Fruit fly (Drosophila melanogaster) whole organism, embryonic: Measurements from ENCODE around the gene CG32645.

Experiments
- CG11695 ChIP-seq: fragments of 200-800 bp; sonication (Bioruptor generic); IDR thresholded peaks from 3 replicates; pipeline ENCODE4 v1.3.6; 2022; ENCODE audit warnings: missing biosample characterization, missing genetic modification characterization
- CG12942 ChIP-seq: fragments of 200-800 bp; sonication (Bioruptor generic); optimal IDR thresholded peaks from 3 replicates; lab custom pipeline; 2016; ENCODE audit warnings: missing biosample characterization, missing genetic modification characterization
- CG13424 ChIP-seq: fragments of 200-800 bp; sonication (Bioruptor generic); optimal IDR thresholded peaks from 2 replicates; lab custom pipeline; 2019; ENCODE audit warnings: missing biosample characterization, mild to moderate bottlenecking, missing genetic modification characterization, moderate library complexity
- CG13894 ChIP-seq: fragments of 200-800 bp; sonication (Bioruptor generic); optimal IDR thresholded peaks from 3 replicates; lab custom pipeline; 2018; ENCODE audit warnings: missing biosample characterization, mild to moderate bottlenecking, missing genetic modification characterization, moderate library complexity
- CG14014 ChIP-seq: fragments of 200-800 bp; sonication (Bioruptor generic); IDR thresholded peaks from 2 replicates; pipeline ENCODE4 v1.3.6; 2022; ENCODE audit warnings: missing biosample characterization, missing genetic modification characterization
- CG14965 ChIP-seq: fragments of 200-800 bp; sonication (Bioruptor generic); optimal IDR thresholded peaks from 2 replicates; lab custom pipeline; 2016; ENCODE audit warnings: missing biosample characterization, missing genetic modification characterization, borderline replicate concordance
- CG15514 ChIP-seq: fragments of 200-800 bp; sonication (Bioruptor generic); optimal IDR thresholded peaks from 3 replicates; lab custom pipeline; 2017; ENCODE audit warnings: missing biosample characterization, missing genetic modification characterization, mild to moderate bottlenecking, moderate library complexity, missing genetic modification reagents
- CG2712 ChIP-seq: fragments of 200-800 bp; optimal IDR thresholded peaks from 3 replicates; lab custom pipeline; 2019; ENCODE audit warnings: missing biosample characterization, mild to moderate bottlenecking, missing genetic modification characterization, moderate library complexity
- CG30431 ChIP-seq: fragments of 200-800 bp; sonication (Bioruptor generic); optimal IDR thresholded peaks from 2 replicates; lab custom pipeline; 2017; ENCODE audit warnings: missing biosample characterization, missing genetic modification characterization
- CG3065 ChIP-seq: fragments of 200-800 bp; sonication (Bioruptor generic); optimal IDR thresholded peaks from 2 replicates; lab custom pipeline; 2016; ENCODE audit warnings: missing biosample characterization, missing genetic modification characterization
- CG34224 ChIP-seq: fragments of 200-800 bp; sonication (Bioruptor generic); IDR thresholded peaks from 3 replicates; pipeline ENCODE4 v1.3.6; 2022; ENCODE audit warnings: missing biosample characterization, missing genetic modification characterization; ENCODE audit not compliant: partially characterized antibody
- CG3838 ChIP-seq: fragments of 200-800 bp; sonication (Bioruptor generic); optimal IDR thresholded peaks from 3 replicates; lab custom pipeline; 2016; ENCODE audit warnings: missing biosample characterization, missing genetic modification characterization
- CG3995 ChIP-seq: fragments of 200-800 bp; sonication (Bioruptor generic); optimal IDR thresholded peaks from 3 replicates; lab custom pipeline; 2016; ENCODE audit warnings: missing biosample characterization, missing genetic modification characterization
- CG4820 ChIP-seq: fragments of 200-800 bp; sonication (Bioruptor generic); optimal IDR thresholded peaks from 3 replicates; lab custom pipeline; 2016; ENCODE audit warnings: missing biosample characterization, missing genetic modification characterization
- CG7786 ChIP-seq: fragments of 200-800 bp; sonication (Bioruptor generic); optimal IDR thresholded peaks from 2 replicates; lab custom pipeline; 2016; ENCODE audit warnings: missing biosample characterization, missing genetic modification characterization
- CG9727 ChIP-seq: fragments of 200-800 bp; sonication (Bioruptor generic); optimal IDR thresholded peaks from 3 replicates; lab custom pipeline; 2017; ENCODE audit warnings: missing biosample characterization, mild to moderate bottlenecking, missing genetic modification characterization
- CHES-1-like ChIP-seq: fragments of 200-800 bp; sonication (Bioruptor generic); optimal IDR thresholded peaks from 2 replicates; lab custom pipeline; 2016; ENCODE audit warnings: missing biosample characterization, missing genetic modification characterization
- Dp ChIP-seq: fragments of 200-800 bp; sonication (Bioruptor generic); optimal IDR thresholded peaks from 2 replicates; lab custom pipeline; 2018; ENCODE audit warnings: missing biosample characterization, mild to moderate bottlenecking, missing genetic modification characterization, moderate library complexity
- Drgx ChIP-seq: fragments of 200-800 bp; sonication (Bioruptor generic); IDR thresholded peaks from 2 replicates; pipeline ENCODE4 v1.3.6; 2022; ENCODE audit warnings: missing biosample characterization, missing genetic modification characterization
- E2f1 ChIP-seq: fragments of 200-800 bp; sonication (Bioruptor generic); IDR thresholded peaks from 2 replicates; pipeline ENCODE4 v1.3.6; 2022; ENCODE audit warnings: missing biosample characterization, missing genetic modification characterization
- ERR ChIP-seq: fragments of 200-800 bp; sonication (Bioruptor generic); optimal IDR thresholded peaks from 2 replicates; lab custom pipeline; 2016; ENCODE audit warnings: missing biosample characterization, missing genetic modification characterization
- Gsc ChIP-seq: fragments of 200-800 bp; sonication (Bioruptor generic); IDR thresholded peaks from 2 replicates; pipeline ENCODE4 v1.3.6; 2022; ENCODE audit warnings: missing biosample characterization, missing genetic modification characterization
- Hr3 ChIP-seq: fragments of 200-800 bp; sonication (Bioruptor generic); optimal IDR thresholded peaks from 3 replicates; lab custom pipeline; 2016; ENCODE audit warnings: missing biosample characterization, missing genetic modification characterization
- Hr78 ChIP-seq, 2 experiments: fragments of 200-800 bp in 1 of 2; fragments of >200 bp in 1 of 2; sonication (Bioruptor generic) in 1 of 2; optimal IDR thresholded peaks; 2 replicates each; lab custom pipeline; 2017 to 2019; ENCODE audit warnings: missing biosample characterization in 2 of 2, missing genetic modification characterization in 2 of 2, mild to moderate bottlenecking in 1 of 2, moderate library complexity in 1 of 2
- Kr ChIP-seq: fragments of 200-800 bp; sonication (Bioruptor generic); optimal IDR thresholded peaks from 2 replicates; lab custom pipeline; 2017; ENCODE audit warnings: missing biosample characterization, mild to moderate bottlenecking, missing genetic modification characterization
- Mrtf ChIP-seq: fragments of 200-800 bp; sonication (Bioruptor generic); IDR thresholded peaks from 3 replicates; pipeline ENCODE4 v1.3.6; 2022; ENCODE audit warnings: missing biosample characterization, missing genetic modification characterization
- NC2α ChIP-seq: fragments of 200-800 bp; sonication (Bioruptor generic); optimal IDR thresholded peaks from 2 replicates; lab custom pipeline; 2016; ENCODE audit warnings: missing biosample characterization, missing genetic modification characterization
- NC2β ChIP-seq: fragments of 200-800 bp; sonication (Bioruptor generic); optimal IDR thresholded peaks from 2 replicates; lab custom pipeline; 2016; ENCODE audit warnings: missing biosample characterization, missing genetic modification characterization
- Six4 ChIP-seq: fragments of 200-800 bp; sonication (Bioruptor generic); optimal IDR thresholded peaks from 2 replicates; lab custom pipeline; 2016; ENCODE audit warnings: missing biosample characterization, missing genetic modification characterization
- Spps ChIP-seq: fragments of 200-800 bp; sonication (Bioruptor generic); optimal IDR thresholded peaks from 2 replicates; lab custom pipeline; 2018; ENCODE audit warnings: missing biosample characterization, mild to moderate bottlenecking, missing genetic modification characterization
- Ssrp ChIP-seq: fragments of 200-800 bp; sonication (Bioruptor generic); optimal IDR thresholded peaks from 2 replicates; lab custom pipeline; 2018; ENCODE audit warnings: missing biosample characterization, mild to moderate bottlenecking, missing genetic modification characterization, moderate library complexity
- TFAM ChIP-seq: fragments of 200-800 bp; sonication (Bioruptor generic); optimal IDR thresholded peaks from 2 replicates; lab custom pipeline; 2017; ENCODE audit warnings: missing biosample characterization, missing genetic modification characterization, inconsistent platforms
- ase ChIP-seq: fragments of 200-800 bp; sonication (Bioruptor generic); IDR thresholded peaks from 3 replicates; pipeline ENCODE4 v1.3.6; 2022; ENCODE audit warnings: missing biosample characterization, missing genetic modification characterization
- danr ChIP-seq: fragments of 200-800 bp; sonication (Bioruptor generic); IDR thresholded peaks from 2 replicates; pipeline ENCODE4 v1.3.6; 2022; ENCODE audit warnings: missing biosample characterization, missing genetic modification characterization
- dmrt11E ChIP-seq: fragments of 200-800 bp; sonication (Bioruptor generic); optimal IDR thresholded peaks from 3 replicates; lab custom pipeline; 2018; ENCODE audit warnings: missing biosample characterization, mild to moderate bottlenecking, missing genetic modification characterization, moderate library complexity
- dysf ChIP-seq: fragments of 200-800 bp; sonication (Bioruptor generic); IDR thresholded peaks from 3 replicates; pipeline ENCODE4 v1.3.6; 2022; ENCODE audit warnings: missing biosample characterization, missing genetic modification characterization
- ems ChIP-seq: fragments of 200-800 bp; sonication (Bioruptor generic); optimal IDR thresholded peaks from 3 replicates; lab custom pipeline; 2016; ENCODE audit warnings: missing biosample characterization, missing genetic modification characterization
- fd3F ChIP-seq: fragments of 200-800 bp; sonication (Bioruptor generic); optimal IDR thresholded peaks from 2 replicates; lab custom pipeline; 2018; ENCODE audit warnings: missing biosample characterization, mild to moderate bottlenecking, missing genetic modification characterization, moderate library complexity
- gce ChIP-seq: fragments of 200-800 bp; sonication (Bioruptor generic); IDR thresholded peaks from 3 replicates; pipeline ENCODE4 v1.3.6; 2022; ENCODE audit warnings: missing biosample characterization, missing genetic modification characterization
- grau ChIP-seq: fragments of 200-800 bp; optimal IDR thresholded peaks from 3 replicates; lab custom pipeline; 2019; ENCODE audit warnings: missing biosample characterization, mild to moderate bottlenecking, missing genetic modification characterization, moderate library complexity
- lab ChIP-seq: fragments of 200-800 bp; sonication (Bioruptor generic); optimal IDR thresholded peaks from 3 replicates; lab custom pipeline; 2017; ENCODE audit warnings: missing biosample characterization, missing genetic modification characterization, mild to moderate bottlenecking, moderate library complexity, missing genetic modification reagents
- lola ChIP-seq, 3 experiments: fragments of >200 bp in 2 of 3; fragments of 200-800 bp in 1 of 3; sonication (Bioruptor generic) in 1 of 3; optimal IDR thresholded peaks; 2 replicates each; lab custom pipeline; 2017 to 2019; ENCODE audit warnings: missing biosample characterization in 3 of 3, missing genetic modification characterization in 3 of 3, mild to moderate bottlenecking in 1 of 3, moderate library complexity in 1 of 3
- maf-S ChIP-seq: fragments of 200-800 bp; sonication (Bioruptor generic); optimal IDR thresholded peaks from 2 replicates; lab custom pipeline; 2016; ENCODE audit warnings: missing biosample characterization, missing genetic modification characterization
- pan ChIP-seq, 4 experiments: fragments of >200 bp in 3 of 4; fragments of 200-800 bp in 1 of 4; sonication (Bioruptor generic) in 1 of 4; optimal IDR thresholded peaks in 3 of 4; IDR thresholded peaks in 1 of 4; 2 replicates each; pipeline versions ENCODE4 v1.3.6 to Lab custom; 2017 to 2022; ENCODE audit warnings: missing biosample characterization in 2 of 4, missing genetic modification characterization in 2 of 4, mixed read lengths in 1 of 4
- pho ChIP-seq: fragments of 200-800 bp; sonication (Bioruptor generic); optimal IDR thresholded peaks from 2 replicates; lab custom pipeline; 2016; ENCODE audit warnings: missing biosample characterization, missing genetic modification characterization
- slbo ChIP-seq: fragments of 200-800 bp; sonication (Bioruptor generic); IDR thresholded peaks from 2 replicates; pipeline ENCODE4 v1.3.6; 2022; ENCODE audit warnings: missing biosample characterization, missing genetic modification characterization
- stc ChIP-seq: fragments of 200-800 bp; sonication (Bioruptor generic); IDR thresholded peaks from 2 replicates; pipeline ENCODE4 v1.3.6; 2022; ENCODE audit warnings: missing biosample characterization, missing genetic modification characterization
- tll ChIP-seq, 2 experiments: fragments of 200-800 bp in 1 of 2; fragments of >200 bp in 1 of 2; sonication (Bioruptor generic) in 1 of 2; optimal IDR thresholded peaks; 2 replicates each; lab custom pipeline; 2017 to 2019; ENCODE audit warnings: missing biosample characterization in 2 of 2, missing genetic modification characterization in 2 of 2, mild to moderate bottlenecking in 1 of 2, moderate library complexity in 1 of 2
- unc-4 ChIP-seq: fragments of 200-800 bp; sonication (Bioruptor generic); IDR thresholded peaks from 2 replicates; pipeline ENCODE4 v1.3.6; 2022; ENCODE audit warnings: missing biosample characterization, missing genetic modification characterization; ENCODE audit not compliant: partially characterized antibody
- vnd ChIP-seq: fragments of 200-800 bp; sonication (Bioruptor generic); IDR thresholded peaks from 3 replicates; pipeline ENCODE4 v1.3.6; 2022; ENCODE audit warnings: missing biosample characterization, missing genetic modification characterization; ENCODE audit not compliant: partially characterized antibody

The CG32645 gene

dm6 chrX:13099919-13100318, 39.1 kb upstream of the CG32645 start (continued):
- peak; percentile 80 for TF ChIP-seq CG15514 (GFP tag; lab: Kevin White, UChicago)
- peak; percentile 93 for TF ChIP-seq lab (GFP tag; lab: Kevin White, UChicago)
- TF ChIP-seq Gsc (GFP tag; lab: Robert Waterston, UW) = peak; percentile 48; the same call in 1 of the 2 replicates
- TF ChIP-seq CG13424 (tag; lab: Kevin White, UChicago) = peak; percentile 89
- TF ChIP-seq NC2α (GFP tag; lab: Kevin White, UChicago) = no peak
- TF ChIP-seq CG11695 (GFP tag; lab: Robert Waterston, UW) = peak; percentile 90
- TF ChIP-seq Hr3 (GFP tag; lab: Kevin White, UChicago) = peak; percentile 67
- peak in 1 of 3 experiments; percentile 36 for TF ChIP-seq lola (GFP tag; optimal IDR thresholded peaks at IDR 0.05; lab: Kevin White, UChicago)
- TF ChIP-seq gce (GFP tag; lab: Robert Waterston, UW) = peak; percentile 77; the same call in 2 of the 3 replicates
- TF ChIP-seq CG4820 = peak; percentile 24
- TF ChIP-seq CHES-1-like = no peak
- TF ChIP-seq danr (GFP tag; lab: Robert Waterston, UW) = peak; percentile 52; the same call in 1 of the 2 replicates
- TF ChIP-seq tll (GFP tag; optimal IDR thresholded peaks at IDR 0.05; lab: Kevin White, UChicago) = no peak
- TF ChIP-seq pho (GFP tag; lab: Kevin White, UChicago) = peak; percentile 11
- peak; percentile 85 for TF ChIP-seq CG13894
- TF ChIP-seq ERR (GFP tag; lab: Kevin White, UChicago) = no peak
- no peak for TF ChIP-seq pan (optimal IDR thresholded peaks at IDR 0.05; lab: Kevin White, UChicago)
- TF ChIP-seq pan (GFP tag; optimal IDR thresholded peaks at IDR 0.05 in 1 of 2, IDR thresholded peaks at IDR 0.05 in 1 of 2) = peak in 1 of 2 experiments; percentile 93
- no peak for TF ChIP-seq vnd
- no peak for TF ChIP-seq Kr (GFP tag; lab: Kevin White, UChicago)
- peak; percentile 76 for TF ChIP-seq CG2712 (tag; lab: Kevin White, UChicago)
- TF ChIP-seq stc (GFP tag; lab: Robert Waterston, UW) = peak; percentile 81
- TF ChIP-seq dmrt11E (tag; lab: Kevin White, UChicago) = peak; percentile 45
- peak; percentile 57 for TF ChIP-seq Six4 (GFP tag; lab: Kevin White, UChicago)
- peak; percentile 70 for TF ChIP-seq CG9727
- TF ChIP-seq CG30431 (GFP tag; lab: Kevin White, UChicago) = peak; percentile 63
- peak; percentile 68 for TF ChIP-seq Ssrp (tag; lab: Kevin White, UChicago)
- peak; percentile 72 for TF ChIP-seq Drgx (GFP tag; lab: Robert Waterston, UW)
- TF ChIP-seq E2f1 (GFP tag; lab: Robert Waterston, UW) = peak; percentile 86
- no peak for TF ChIP-seq CG14965 (GFP tag; lab: Kevin White, UChicago)
- TF ChIP-seq Spps = peak; percentile 39
- TF ChIP-seq slbo (GFP tag; lab: Robert Waterston, UW) = peak; percentile 94
- peak; percentile 89; the same call in 2 of the 3 replicates for TF ChIP-seq ase (GFP tag; lab: Robert Waterston, UW)
- TF ChIP-seq TFAM = no peak
- no peak for TF ChIP-seq CG34224
- peak; percentile 88 for TF ChIP-seq grau (tag; lab: Kevin White, UChicago)
- peak; percentile 55 for TF ChIP-seq CG12942 (GFP tag; lab: Kevin White, UChicago)
- TF ChIP-seq NC2β = no peak
- TF ChIP-seq ems (GFP tag; lab: Kevin White, UChicago) = no peak
- no peak for TF ChIP-seq maf-S
- TF ChIP-seq Hr78 (GFP tag; optimal IDR thresholded peaks at IDR 0.05; lab: Kevin White, UChicago) = no peak
- TF ChIP-seq CG3995 (GFP tag; lab: Kevin White, UChicago) = no peak
- TF ChIP-seq CG14014 (GFP tag; lab: Robert Waterston, UW) = peak; percentile 92
- TF ChIP-seq Dp (GFP tag; lab: Kevin White, UChicago) = no peak
- TF ChIP-seq Mrtf (GFP tag; lab: Robert Waterston, UW) = peak; percentile 91
- peak; percentile 87 for TF ChIP-seq fd3F (GFP tag; lab: Kevin White, UChicago)
- TF ChIP-seq CG3838 (GFP tag; lab: Kevin White, UChicago) = no peak
- TF ChIP-seq unc-4 (GFP tag; lab: Robert Waterston, UW) = no peak
- TF ChIP-seq CG3065 = no peak
- no peak for TF ChIP-seq CG7786 (GFP tag; lab: Kevin White, UChicago)
- TF ChIP-seq dysf (GFP tag; lab: Robert Waterston, UW) = peak; percentile 93
